Worm (Caenorhabditis elegans) whole organism, midembryonic: Measurements from ENCODE around the gene R05F9.9.

ENCODE experiments used
- cog-1 ChIP-seq: sonication (generic microtip); optimal IDR thresholded peaks from 2 replicates; lab custom pipeline; 2016; ENCODE audit warnings: missing genetic modification characterization, missing compliant biosample characterization
- flt-1 ChIP-seq: fragments of 200-800 bp; sonication (Bioruptor generic); IDR thresholded peaks from 2 replicates; pipeline ENCODE4 v1.3.6; 2022; ENCODE audit warnings: missing genetic modification characterization, missing compliant biosample characterization
- klf-2 ChIP-seq: fragments of 200-800 bp; sonication (Bioruptor generic); conservative IDR thresholded peaks from 2 replicates; pipeline ENCODE4 v1.3.6; 2022; ENCODE audit warnings: missing genetic modification reagents, missing genetic modification characterization, missing compliant biosample characterization
- med-1 ChIP-seq: sonication (generic microtip); optimal IDR thresholded peaks from 2 replicates; lab custom pipeline; 2017; ENCODE audit warnings: missing genetic modification characterization, mild to moderate bottlenecking, missing compliant biosample characterization, antibody characterized with exemption, missing genetic modification reagents; ENCODE audit not compliant: insufficient read depth
- ref-1 ChIP-seq: fragments of 200-800 bp; sonication (Bioruptor generic); conservative IDR thresholded peaks from 2 replicates; pipeline ENCODE4 v1.3.6; 2022; ENCODE audit warnings: missing genetic modification reagents, missing genetic modification characterization, missing compliant biosample characterization
- tab-1 ChIP-seq: fragments of 200-800 bp; sonication (Bioruptor generic); IDR thresholded peaks from 2 replicates; pipeline ENCODE4 v1.3.6; 2022; ENCODE audit warnings: missing genetic modification characterization, missing compliant biosample characterization
- ztf-23 ChIP-seq: fragments of 200-800 bp; sonication (Bioruptor generic); IDR thresholded peaks from 2 replicates; pipeline ENCODE4 v1.3.6; 2022; ENCODE audit warnings: missing genetic modification reagents, missing genetic modification characterization, missing compliant biosample characterization
- ztf-29 ChIP-seq: fragments of 200-800 bp; sonication (Bioruptor generic); IDR thresholded peaks from 2 replicates; pipeline ENCODE4 v1.3.6; 2022; ENCODE audit warnings: missing genetic modification reagents, missing genetic modification characterization, missing compliant biosample characterization

- TF ChIP-seq ztf-23 (GFP tag; lab: Robert Waterston, UW) (no peak), flt-1 (GFP tag; lab: Robert Waterston, UW) (no peak), klf-2 (no peak), ref-1 (GFP tag; lab: Robert Waterston, UW) (no peak), cog-1 (tag; lab: Kevin White, UChicago) (no peak), ztf-29 (GFP tag; lab: Robert Waterston, UW) (no peak), med-1 (no peak), tab-1 (GFP tag; lab: Robert Waterston, UW) (no peak)
Observed at ce11 chrII:4943849-4944248, 41.9 kb upstream of the R05F9.9 start, which contains the start of gene mdt-4.
